Worm (Caenorhabditis elegans) whole organism, L4 larva: ENCODE data around the gene pxmp-4.

Experiments
- F37D6.2 ChIP-seq: sonication (generic microtip); optimal IDR thresholded peaks from 2 replicates; lab custom pipeline; 2016; ENCODE audit warnings: mild to moderate bottlenecking, missing genetic modification characterization, missing compliant biosample characterization
- F44E2.7 ChIP-seq: fragments of 200-800 bp; sonication (Bioruptor generic); IDR thresholded peaks from 2 replicates; pipeline ENCODE4 v2.1.2; 2022; ENCODE audit warnings: missing genetic modification characterization, missing compliant biosample characterization
- Y48G9A.11 ChIP-seq: fragments of 200-800 bp; sonication (Bioruptor generic); IDR thresholded peaks from 2 replicates; pipeline ENCODE4 v1.3.6; 2022; ENCODE audit warnings: missing genetic modification reagents, missing genetic modification characterization, missing compliant biosample characterization
- Y5F2A.4 ChIP-seq: fragments of 200-800 bp; sonication (Bioruptor generic); optimal IDR thresholded peaks from 2 replicates; lab custom pipeline; 2018; ENCODE audit warnings: mild to moderate bottlenecking, missing genetic modification characterization, missing compliant biosample characterization
- Y75B8A.6 ChIP-seq: fragments of 200-800 bp; sonication (Bioruptor generic); IDR thresholded peaks from 2 replicates; pipeline ENCODE4 v1.3.6; 2022; ENCODE audit warnings: missing genetic modification reagents, missing genetic modification characterization, missing compliant biosample characterization
- aha-1 ChIP-seq: fragments of 150-350 bp; peaks from one replicate; lab custom pipeline; 2014; ENCODE audit warnings: missing biosample characterization, missing genetic modification characterization
- ceh-20 ChIP-seq: fragments of 200-800 bp; sonication (Bioruptor generic); IDR thresholded peaks from 2 replicates; pipeline ENCODE4 v1.3.6; 2022; ENCODE audit warnings: missing genetic modification reagents, missing genetic modification characterization, missing compliant biosample characterization
- ceh-28 ChIP-seq: fragments of 150-350 bp; optimal IDR thresholded peaks from 2 replicates; lab custom pipeline; 2014; ENCODE audit warnings: missing biosample characterization, missing genetic modification reagents, missing genetic modification characterization
- ceh-32 ChIP-seq: sonication (generic microtip); optimal IDR thresholded peaks from 2 replicates; lab custom pipeline; 2016; ENCODE audit warnings: mild to moderate bottlenecking, missing genetic modification characterization, missing compliant biosample characterization; ENCODE audit not compliant: poor library complexity
- ceh-44 ChIP-seq: fragments of 200-800 bp; sonication (Bioruptor generic); IDR thresholded peaks from 2 replicates; pipeline ENCODE4 v1.3.6; 2022; ENCODE audit warnings: missing genetic modification reagents, missing genetic modification characterization, missing compliant biosample characterization
- ceh-62 ChIP-seq: sonication (generic microtip); optimal IDR thresholded peaks from 2 replicates; lab custom pipeline; 2017; ENCODE audit warnings: missing biosample characterization, missing genetic modification characterization
- ceh-82 ChIP-seq: sonication (generic microtip); optimal IDR thresholded peaks from 2 replicates; lab custom pipeline; 2017; ENCODE audit warnings: missing biosample characterization, missing genetic modification characterization
- ces-1 ChIP-seq: fragments of 150-350 bp; sonication (generic microtip); optimal IDR thresholded peaks from 4 replicates; lab custom pipeline; 2014; ENCODE audit warnings: missing biosample characterization, missing genetic modification reagents, missing genetic modification characterization
- ctbp-1 ChIP-seq: fragments of 200-800 bp; sonication (Bioruptor generic); IDR thresholded peaks from 2 replicates; pipeline ENCODE4 v1.3.6; 2022; ENCODE audit warnings: missing genetic modification reagents, missing genetic modification characterization, missing compliant biosample characterization
- daf-16 ChIP-seq, 3 experiments: sonication (generic microtip); optimal IDR thresholded peaks; 2 replicates each; lab custom pipeline; 2016 to 2017; ENCODE audit warnings: missing genetic modification characterization in 3 of 3, missing genetic modification reagents in 3 of 3, mild to moderate bottlenecking in 2 of 3, missing compliant biosample characterization in 2 of 3, missing biosample characterization in 1 of 3, moderate library complexity in 1 of 3
- daf-8 ChIP-seq: fragments of 200-800 bp; sonication (Bioruptor generic); IDR thresholded peaks from 2 replicates; pipeline ENCODE4 v1.3.6; 2022; ENCODE audit warnings: missing genetic modification characterization, missing compliant biosample characterization
- dmd-9 ChIP-seq: fragments of 200-800 bp; sonication (Bioruptor generic); IDR thresholded peaks from 2 replicates; pipeline ENCODE4 v1.3.6; 2022; ENCODE audit warnings: missing genetic modification reagents, missing genetic modification characterization, missing compliant biosample characterization
- egl-43 ChIP-seq: fragments of 200-800 bp; sonication (Bioruptor generic); IDR thresholded peaks from 2 replicates; pipeline ENCODE4 v1.3.6; 2022; ENCODE audit warnings: missing genetic modification reagents, missing genetic modification characterization, missing compliant biosample characterization
- fos-1 ChIP-seq: fragments of 150-350 bp; optimal IDR thresholded peaks from 2 replicates; lab custom pipeline; 2014; ENCODE audit warnings: missing biosample characterization, missing genetic modification characterization
- gei-8 ChIP-seq: fragments of 200-800 bp; sonication (Bioruptor generic); optimal IDR thresholded peaks from 2 replicates; lab custom pipeline; 2018; ENCODE audit warnings: mild to moderate bottlenecking, missing genetic modification characterization, missing compliant biosample characterization
- hmg-1.1 ChIP-seq: fragments of 200-800 bp; sonication (Bioruptor generic); IDR thresholded peaks from 2 replicates; pipeline ENCODE4 v1.3.6; 2022; ENCODE audit warnings: missing genetic modification reagents, missing genetic modification characterization, missing compliant biosample characterization
- lim-7 ChIP-seq: fragments of 200-800 bp; sonication (Bioruptor generic); IDR thresholded peaks from 2 replicates; pipeline ENCODE4 v1.3.6; 2022; ENCODE audit warnings: missing genetic modification characterization, missing compliant biosample characterization
- lin-1 ChIP-seq: fragments of 200-800 bp; sonication (Bioruptor generic); IDR thresholded peaks from 2 replicates; pipeline ENCODE4 v1.3.6; 2022; ENCODE audit warnings: missing genetic modification reagents, missing genetic modification characterization, missing compliant biosample characterization
- lin-29 ChIP-seq: fragments of 200-800 bp; sonication (Bioruptor generic); IDR thresholded peaks from 2 replicates; pipeline ENCODE4 v1.3.6; 2022; ENCODE audit warnings: missing genetic modification reagents, missing genetic modification characterization, missing compliant biosample characterization
- madf-5 ChIP-seq, 2 experiments: fragments of 200-800 bp; sonication (Bioruptor generic); IDR thresholded peaks; 2 replicates each; pipeline ENCODE4 v1.3.6; 2022; ENCODE audit warnings: missing compliant biosample characterization in 2 of 2, missing genetic modification characterization in 2 of 2
- mep-1 ChIP-seq: fragments of 150-350 bp; sonication (generic microtip); optimal IDR thresholded peaks from 3 replicates; lab custom pipeline; 2014; ENCODE audit warnings: missing biosample characterization, missing genetic modification characterization
- mes-2 ChIP-seq: sonication (generic microtip); optimal IDR thresholded peaks from 2 replicates; lab custom pipeline; 2016; ENCODE audit warnings: missing genotype, mild to moderate bottlenecking, missing genetic modification characterization, missing compliant biosample characterization; ENCODE audit not compliant: poor library complexity, severe bottlenecking
- nhr-111 ChIP-seq: fragments of 200-800 bp; sonication (Bioruptor generic); optimal IDR thresholded peaks from 2 replicates; lab custom pipeline; 2018; ENCODE audit warnings: mild to moderate bottlenecking, missing genetic modification characterization, missing compliant biosample characterization
- nhr-237 ChIP-seq: sonication (generic microtip); optimal IDR thresholded peaks from 2 replicates; lab custom pipeline; 2017; ENCODE audit warnings: missing biosample characterization, missing genetic modification characterization
- nhr-25 ChIP-seq: sonication (generic microtip); optimal IDR thresholded peaks from 2 replicates; lab custom pipeline; 2017; ENCODE audit warnings: missing genetic modification characterization, mild to moderate bottlenecking, missing compliant biosample characterization, antibody characterized with exemption, moderate library complexity, borderline replicate concordance; ENCODE audit not compliant: insufficient read depth
- nhr-28 ChIP-seq: fragments of 150-350 bp; optimal IDR thresholded peaks from 2 replicates; lab custom pipeline; 2014; ENCODE audit warnings: missing biosample characterization, missing genetic modification characterization
- nhr-41 ChIP-seq: fragments of 200-800 bp; sonication (Bioruptor generic); IDR thresholded peaks from 2 replicates; pipeline ENCODE4 v1.3.6; 2022; ENCODE audit warnings: missing genetic modification reagents, missing genetic modification characterization, missing compliant biosample characterization
- nhr-42 ChIP-seq: fragments of 200-800 bp; sonication (Bioruptor generic); IDR thresholded peaks from 2 replicates; pipeline ENCODE4 v1.3.6; 2022; ENCODE audit warnings: missing genetic modification characterization, missing compliant biosample characterization
- nhr-48 ChIP-seq: sonication (generic microtip); optimal IDR thresholded peaks from 2 replicates; lab custom pipeline; 2016; ENCODE audit warnings: mild to moderate bottlenecking, missing genetic modification characterization, missing compliant biosample characterization
- nhr-6 ChIP-seq: fragments of 150-350 bp; optimal IDR thresholded peaks from 2 replicates; lab custom pipeline; 2014; ENCODE audit warnings: missing biosample characterization, missing genetic modification characterization
- nhr-77 ChIP-seq: fragments of 150-350 bp; optimal IDR thresholded peaks from 2 replicates; lab custom pipeline; 2014; ENCODE audit warnings: missing biosample characterization, missing genetic modification characterization
- saeg-2 ChIP-seq: fragments of 200-800 bp; sonication (Bioruptor generic); IDR thresholded peaks from 2 replicates; pipeline ENCODE4 v1.3.6; 2022; ENCODE audit warnings: missing genetic modification reagents, missing genetic modification characterization, missing compliant biosample characterization
- set-16 ChIP-seq: fragments of 200-800 bp; sonication (Bioruptor generic); IDR thresholded peaks from 2 replicates; pipeline ENCODE4 v1.3.6; 2022; ENCODE audit warnings: missing genetic modification reagents, missing genetic modification characterization, missing compliant biosample characterization
- snpc-1.2 ChIP-seq: fragments of 200-800 bp; sonication (Bioruptor generic); IDR thresholded peaks from 2 replicates; pipeline ENCODE4 v1.3.6; 2022; ENCODE audit warnings: missing genetic modification reagents, missing genetic modification characterization, missing compliant biosample characterization
- spr-1 ChIP-seq: sonication (generic microtip); optimal IDR thresholded peaks from 2 replicates; lab custom pipeline; 2016; ENCODE audit warnings: mild to moderate bottlenecking, missing genetic modification characterization, missing compliant biosample characterization
- unc-130 ChIP-seq: sonication (generic microtip); optimal IDR thresholded peaks from 2 replicates; lab custom pipeline; 2016; ENCODE audit warnings: missing genetic modification reagents, missing genetic modification characterization, missing compliant biosample characterization
- unc-39 ChIP-seq: sonication (generic microtip); optimal IDR thresholded peaks from 2 replicates; lab custom pipeline; 2017; ENCODE audit warnings: missing biosample characterization, missing genetic modification characterization
- zip-11 ChIP-seq: fragments of 200-800 bp; sonication (Bioruptor generic); IDR thresholded peaks from 2 replicates; pipeline ENCODE4 v1.3.6; 2022; ENCODE audit warnings: missing genetic modification characterization, missing compliant biosample characterization
- ztf-11 ChIP-seq: fragments of 150-350 bp; optimal IDR thresholded peaks from 2 replicates; lab custom pipeline; 2014; ENCODE audit warnings: missing biosample characterization, missing genetic modification characterization

Gene pxmp-4

ce11 chrIV:338192-338831 is 1.3 kb upstream of the pxmp-4 start:
- TF ChIP-seq set-16 (GFP tag; lab: Robert Waterston, UW): peak; percentile 55
- no peak for TF ChIP-seq nhr-111 (GFP tag; lab: Kevin White, UChicago)
- TF ChIP-seq F37D6.2 (tag; lab: Kevin White, UChicago): no peak
- TF ChIP-seq Y48G9A.11 (GFP tag; lab: Robert Waterston, UW): 0 out of 2 replicates have a peak, but pooled peaks have one; percentile 45
- TF ChIP-seq unc-39: no peak

DNA sequence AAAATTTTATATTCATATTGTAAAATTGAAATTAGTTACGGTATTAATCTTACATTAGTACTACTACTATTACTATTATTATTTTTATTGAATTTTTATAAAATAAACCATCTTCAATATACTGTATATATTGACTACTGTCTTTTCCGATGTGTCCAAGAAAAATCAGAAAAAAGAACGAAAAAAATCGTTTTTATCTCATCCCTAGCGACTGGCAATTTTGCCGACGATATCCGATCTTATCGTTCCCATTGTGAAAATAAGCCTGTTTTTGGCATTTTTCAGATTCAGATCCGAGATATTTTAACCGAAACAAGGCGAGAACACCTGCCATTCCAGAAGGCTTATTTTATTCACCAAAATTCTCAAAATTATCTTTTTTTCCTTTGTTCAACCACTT is 6.5 kb downstream of the pxmp-4 start, which contains the start of gene F18F11.4:
F18F11.4 (plus strand) TSS at position 301 of the 400 bp plus-strand sequence.
- no peak for TF ChIP-seq ceh-82 (tag; lab: Kevin White, UChicago)
- TF ChIP-seq madf-5 (GFP tag; IDR thresholded peaks at IDR 0.05; lab: Robert Waterston, UW): no peak

ce11 chrIV:326564-327070 is 10.4 kb downstream of the pxmp-4 start, which contains the start of gene col-101:
TSS of gene col-101 (minus strand) at chrIV:327020.
- TF ChIP-seq lin-29 (GFP tag; lab: Robert Waterston, UW) (no peak), saeg-2 (GFP tag; lab: Robert Waterston, UW) (no peak), ztf-11 (no peak), nhr-41 (no peak), ceh-44 (no peak), spr-1 (tag; lab: Kevin White, UChicago) (no peak), F37D6.2 (tag; lab: Kevin White, UChicago) (no peak), nhr-48 (tag; lab: Kevin White, UChicago) (no peak), F44E2.7 (no peak), hmg-1.1 (GFP tag; lab: Robert Waterston, UW) (no peak), nhr-77 (no peak), ces-1 (GFP tag; lab: Kevin White, UChicago) (no peak), mes-2 (tag; lab: Kevin White, UChicago) (no peak), ceh-20 (GFP tag; lab: Robert Waterston, UW) (no peak), aha-1 (tag; lab: Kevin White, UChicago) (no peak), daf-8 (no peak), mep-1 (tag; lab: Kevin White, UChicago) (no peak)
- TF ChIP-seq, all 104 proteins: peak for 0

ce11 chrIV:325640-326039 is 11.3 kb downstream of the pxmp-4 start:
- TF ChIP-seq ceh-32 (tag; lab: Kevin White, UChicago) (no peak), gei-8 (no peak), daf-16 (GFP tag; optimal IDR thresholded peaks at IDR 0.05; lab: Kevin White, UChicago) (no peak), daf-16 (tag; optimal IDR thresholded peaks at IDR 0.05; lab: Kevin White, UChicago) (no peak), F44E2.7 (no peak), unc-130 (GFP tag; lab: Kevin White, UChicago) (no peak), nhr-237 (tag; lab: Kevin White, UChicago) (no peak), nhr-28 (tag; lab: Kevin White, UChicago) (no peak), madf-5 (GFP tag; IDR thresholded peaks at IDR 0.05; lab: Robert Waterston, UW) (no peak), ceh-82 (tag; lab: Kevin White, UChicago) (no peak), Y5F2A.4 (GFP tag; lab: Kevin White, UChicago) (peak; percentile 26), snpc-1.2 (GFP tag; lab: Robert Waterston, UW) (no peak), nhr-6 (tag; lab: Kevin White, UChicago) (no peak), zip-11 (GFP tag; lab: Robert Waterston, UW) (no peak), Y75B8A.6 (GFP tag; lab: Robert Waterston, UW) (no peak), nhr-25 (tag; lab: Kevin White, UChicago) (no peak), ctbp-1 (GFP tag; lab: Robert Waterston, UW) (no peak), dmd-9 (GFP tag; lab: Robert Waterston, UW) (no peak), nhr-42 (GFP tag; lab: Robert Waterston, UW) (no peak), lin-1 (GFP tag; lab: Robert Waterston, UW) (no peak), ceh-62 (tag; lab: Kevin White, UChicago) (no peak), daf-8 (no peak), set-16 (GFP tag; lab: Robert Waterston, UW) (peak; percentile 97), Y48G9A.11 (GFP tag; lab: Robert Waterston, UW) (0 out of 2 replicates have a peak, but pooled peaks have one; percentile 32), egl-43 (GFP tag; lab: Robert Waterston, UW) (0 out of 2 replicates have a peak, but pooled peaks have one; percentile 38), F37D6.2 (tag; lab: Kevin White, UChicago) (no peak), fos-1 (tag; lab: Kevin White, UChicago) (no peak), ceh-28 (no peak), lim-7 (no peak)
